Worm (Caenorhabditis elegans): Measurements from ENCODE around the gene K04A8.19.

K04A8.19 gene

DNA sequence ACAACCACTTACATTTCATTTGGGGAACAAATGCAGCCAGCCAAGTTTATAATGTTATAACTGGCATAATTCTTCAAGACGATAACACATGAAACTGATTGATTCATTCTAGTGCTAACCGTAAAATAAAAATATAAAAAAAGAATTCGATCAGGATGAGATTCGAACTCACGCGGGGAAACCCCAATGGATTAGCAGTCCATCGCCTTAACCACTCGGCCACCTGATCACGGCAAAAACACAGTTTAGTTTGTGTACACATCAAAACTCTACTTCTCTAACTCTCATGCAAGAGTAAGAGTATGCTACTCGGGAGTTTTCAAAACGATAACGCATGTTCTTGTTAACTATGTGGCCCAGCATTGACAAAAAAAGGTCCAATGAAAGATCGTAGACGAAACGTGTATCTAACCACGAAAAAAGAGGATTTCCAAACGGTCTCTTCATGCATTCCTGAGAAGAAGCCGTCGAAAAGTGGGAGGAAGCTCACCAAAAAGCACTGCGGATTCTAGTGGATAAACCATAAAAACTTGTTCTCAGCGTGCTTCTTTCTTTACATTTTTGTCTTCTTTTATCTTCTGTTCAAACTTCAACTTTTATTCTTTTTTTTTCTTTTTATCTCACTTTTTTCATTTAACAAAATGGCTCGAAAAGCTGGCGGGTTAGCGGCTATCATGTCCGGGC, 2.4 kb downstream of the K04A8.19 start, which contains the start of gene twk-10 (continued):
- TF ChIP-seq lim-7 (GFP tag; IDR thresholded peaks at IDR 0.05) (peak; percentile 86), arid-1 (GFP tag; conservative IDR thresholded peaks at IDR 0.05) (peak; percentile 64; the same call in 1 of the 2 replicates), lsy-2 (tag; optimal IDR thresholded peaks at IDR 0.05) (no peak), nhr-41 (GFP tag; IDR thresholded peaks at IDR 0.05) (0 out of 2 replicates have a peak, but pooled peaks have one; percentile 34), hlh-30 (tag; optimal IDR thresholded peaks at IDR 0.05; ENCODE audit: insufficient read depth) (peak; percentile 15), nhr-111 (GFP tag; optimal IDR thresholded peaks at IDR 0.05) (peak; percentile 21), skn-1 (tag; optimal IDR thresholded peaks at IDR 0.05) (no peak), nhr-102 (tag; optimal IDR thresholded peaks at IDR 0.05) (no peak), D1046.2 (GFP tag; IDR thresholded peaks at IDR 0.05) (0 out of 2 replicates have a peak, but pooled peaks have one; percentile 49)

- TF ChIP-seq rbr-2 (tag; optimal IDR thresholded peaks at IDR 0.05) (no peak), nhr-76 (tag; optimal IDR thresholded peaks at IDR 0.05) (no peak), daf-16 (GFP tag; optimal IDR thresholded peaks at IDR 0.05) (no peak), daf-16 (tag; optimal IDR thresholded peaks at IDR 0.05) (peak; percentile 53), dve-1 (tag; optimal IDR thresholded peaks at IDR 0.05; ENCODE audit: insufficient read depth) (peak; percentile 1)
Observed at ce11 chrV:6549871-6550270, 4.3 kb downstream of the K04A8.19 start, which contains the start of gene lipl-4. lipl-4 (plus strand) TSS chrV:6550171.

DNA sequence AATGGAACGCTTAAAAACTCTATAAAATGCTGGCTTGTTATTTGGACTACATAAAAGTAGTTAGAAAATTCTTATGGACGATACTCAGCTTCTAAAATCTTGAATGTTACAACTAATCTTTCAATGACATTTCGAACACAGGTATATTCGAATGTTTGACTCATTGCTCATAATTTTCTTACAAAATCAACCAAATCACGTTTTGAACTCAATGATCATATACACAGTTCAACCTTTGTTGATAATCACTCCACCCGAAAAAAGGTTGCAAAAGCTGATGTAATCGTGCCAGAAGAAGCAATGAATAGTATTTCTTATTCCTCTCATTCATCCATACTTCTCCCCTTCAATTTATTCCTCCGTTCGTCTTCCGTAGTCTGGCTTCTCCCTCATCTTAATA, 5.1 kb downstream of the K04A8.19 start, which contains the start of gene K04A8.20:
Gene K04A8.20 (plus strand): TSS at position 301 of the 400 bp plus-strand sequence.
- TF ChIP-seq dve-1 (tag; optimal IDR thresholded peaks at IDR 0.05; ENCODE audit: insufficient read depth) = peak; percentile 2
- TF ChIP-seq gei-8 (GFP tag; optimal IDR thresholded peaks at IDR 0.05) = no peak

- no peak for TF ChIP-seq ceh-62 (tag; optimal IDR thresholded peaks at IDR 0.05)
- TF ChIP-seq skn-1 (tag; optimal IDR thresholded peaks at IDR 0.05) = no peak
- TF ChIP-seq nhr-76 (tag; optimal IDR thresholded peaks at IDR 0.05) = no peak
- no peak for TF ChIP-seq attf-4 (tag; optimal IDR thresholded peaks at IDR 0.05)
- TF ChIP-seq lin-15B (tag; optimal IDR thresholded peaks at IDR 0.05) = no peak
- peak; percentile 37 for TF ChIP-seq aha-1 (tag)
- TF ChIP-seq ceh-20 (GFP tag; IDR thresholded peaks at IDR 0.05) = no peak
- no peak for TF ChIP-seq nhr-77 (tag; optimal IDR thresholded peaks at IDR 0.05)
- peak in 1 of 2 experiments; percentile 8 for TF ChIP-seq mdl-1 (tag; optimal IDR thresholded peaks at IDR 0.05)
- no peak for TF ChIP-seq lin-29 (GFP tag; IDR thresholded peaks at IDR 0.05)
- no peak for TF ChIP-seq Y75B8A.6 (GFP tag; IDR thresholded peaks at IDR 0.05)
- peak in 1 of 2 experiments; percentile 95 for TF ChIP-seq unc-62 (GFP tag; optimal IDR thresholded peaks at IDR 0.05 in 1 of 2)
- no peak for TF ChIP-seq unc-62 (tag; optimal IDR thresholded peaks at IDR 0.05)
- TF ChIP-seq dve-1 (tag; optimal IDR thresholded peaks at IDR 0.05; ENCODE audit: insufficient read depth) = peak; percentile 22
Observed at ce11 chrV:6548309-6548708, 5.9 kb downstream of the K04A8.19 start.

DNA sequence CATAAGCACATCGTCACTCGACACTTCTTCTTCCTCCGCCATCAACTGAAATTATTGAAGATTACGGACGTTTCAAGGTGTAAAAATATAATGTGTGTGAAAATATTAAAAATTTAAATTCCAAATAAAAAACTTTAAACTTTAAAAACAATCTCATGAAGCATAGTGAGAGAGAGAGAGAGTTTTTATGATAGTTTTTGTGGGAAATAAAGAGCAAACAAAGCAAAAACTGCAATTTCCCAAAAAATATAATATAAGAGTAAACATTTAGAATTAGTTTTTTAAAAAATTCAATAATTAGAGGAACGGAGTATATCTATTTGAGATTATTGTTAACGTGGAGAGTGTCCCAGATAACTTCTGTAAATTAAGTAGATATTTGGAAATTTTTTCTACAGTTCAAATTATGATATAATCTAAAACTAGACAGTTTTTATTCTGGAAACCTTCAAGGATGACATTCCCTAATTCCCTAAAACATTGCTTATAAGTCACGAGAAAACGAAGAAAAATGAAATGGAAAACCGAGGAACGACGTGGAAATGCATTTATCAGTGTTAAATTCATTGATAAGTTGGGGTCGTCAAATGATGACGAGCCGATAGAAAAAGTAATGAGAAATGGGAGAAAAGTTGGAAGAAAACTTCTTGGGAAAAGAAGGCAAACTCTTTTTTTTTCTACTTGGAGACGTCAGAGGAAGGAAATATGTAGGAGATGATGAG, 7.6 kb downstream of the K04A8.19 start, which contains the start of gene dre-1:
Gene dre-1 (minus strand): TSS at position 51 of the 722 bp plus-strand sequence.
- TF ChIP-seq ces-1 (GFP tag; optimal IDR thresholded peaks at IDR 0.05) (no peak), madf-5 (GFP tag; IDR thresholded peaks at IDR 0.05) (no peak), daf-19 (GFP tag; conservative IDR thresholded peaks at IDR 0.05) (no peak), mdl-1 (tag; optimal IDR thresholded peaks at IDR 0.05) (no peak), lin-38 (GFP tag; IDR thresholded peaks at IDR 0.05) (no peak), nhr-77 (tag; optimal IDR thresholded peaks at IDR 0.05) (no peak), lin-13 (GFP tag; optimal IDR thresholded peaks at IDR 0.05) (no peak), hlh-11 (tag; optimal IDR thresholded peaks at IDR 0.05) (peak; percentile 14), lin-39 (tag; optimal IDR thresholded peaks at IDR 0.05) (no peak), aly-2 (tag; optimal IDR thresholded peaks at IDR 0.05) (no peak), dmd-8 (GFP tag; IDR thresholded peaks at IDR 0.05) (no peak), jun-1 (tag; optimal IDR thresholded peaks at IDR 0.05) (no peak), T20F7.1 (GFP tag; optimal IDR thresholded peaks at IDR 0.05) (no peak), ceh-82 (tag; optimal IDR thresholded peaks at IDR 0.05) (no peak), nhr-111 (GFP tag; optimal IDR thresholded peaks at IDR 0.05) (no peak), unc-130 (GFP tag; optimal IDR thresholded peaks at IDR 0.05) (no peak), zip-2 (tag; optimal IDR thresholded peaks at IDR 0.05) (no peak), nhr-11 (tag; optimal IDR thresholded peaks at IDR 0.05) (no peak), daf-12 (tag; optimal IDR thresholded peaks at IDR 0.05) (no peak), dve-1 (tag; optimal IDR thresholded peaks at IDR 0.05; ENCODE audit: insufficient read depth) (peak; percentile 62), R02D3.7 (tag; optimal IDR thresholded peaks at IDR 0.05) (no peak)

All from whole organism, L4 larva.